Fruit fly (Drosophila melanogaster) whole organism, embryonic: Measurements from ENCODE around the gene lin-52.

ENCODE experiments used
- Blimp-1 ChIP-seq: fragments of 200-800 bp; sonication (Bioruptor generic); optimal IDR thresholded peaks from 3 replicates; lab custom pipeline; 2018; ENCODE audit warnings: missing biosample characterization, missing genetic modification characterization, mild to moderate bottlenecking, moderate library complexity, missing genetic modification reagents
- CG1024 ChIP-seq: fragments of 200-800 bp; sonication (Bioruptor generic); IDR thresholded peaks from 2 replicates; pipeline ENCODE4 v1.3.6; 2022; ENCODE audit warnings: missing biosample characterization, missing genetic modification characterization
- CG10321 ChIP-seq: fragments of 200-800 bp; sonication (Bioruptor generic); IDR thresholded peaks from 2 replicates; pipeline ENCODE4 v1.3.6; 2022; ENCODE audit warnings: missing biosample characterization, missing genetic modification characterization
- CG11085 ChIP-seq: fragments of 200-800 bp; sonication (Bioruptor generic); IDR thresholded peaks from 2 replicates; pipeline ENCODE4 v1.3.6; 2022; ENCODE audit warnings: missing biosample characterization, missing genetic modification characterization
- CG11456 ChIP-seq: fragments of 200-800 bp; sonication (Bioruptor generic); IDR thresholded peaks from 3 replicates; pipeline ENCODE4 v1.3.6; 2022; ENCODE audit warnings: missing biosample characterization, missing genetic modification characterization
- CG11723 ChIP-seq: fragments of 200-800 bp; sonication (Bioruptor generic); optimal IDR thresholded peaks from 2 replicates; lab custom pipeline; 2017; ENCODE audit warnings: missing biosample characterization, mild to moderate bottlenecking, missing genetic modification characterization
- CG14050 ChIP-seq: fragments of 200-800 bp; sonication (Bioruptor generic); IDR thresholded peaks from 3 replicates; pipeline ENCODE4 v1.3.6; 2022; ENCODE audit warnings: missing biosample characterization, missing genetic modification characterization
- CG14441 ChIP-seq: fragments of 200-800 bp; sonication (Bioruptor generic); IDR thresholded peaks from 2 replicates; pipeline ENCODE4 v1.3.6; 2022; ENCODE audit warnings: missing biosample characterization, missing genetic modification characterization
- CG15269 ChIP-seq: fragments of 200-800 bp; sonication (Bioruptor generic); optimal IDR thresholded peaks from 2 replicates; lab custom pipeline; 2018; ENCODE audit warnings: missing biosample characterization, mild to moderate bottlenecking, missing genetic modification characterization, moderate library complexity
- CG1603 ChIP-seq: fragments of 200-800 bp; sonication (Bioruptor generic); optimal IDR thresholded peaks from 2 replicates; lab custom pipeline; 2019; ENCODE audit warnings: missing biosample characterization, mild to moderate bottlenecking, missing genetic modification characterization, moderate library complexity
- CG18619 ChIP-seq: fragments of 200-800 bp; sonication (Bioruptor generic); optimal IDR thresholded peaks from 3 replicates; lab custom pipeline; 2017; ENCODE audit warnings: missing biosample characterization, mild to moderate bottlenecking, missing genetic modification characterization
- CG18764 ChIP-seq: fragments of 200-800 bp; sonication (Bioruptor generic); optimal IDR thresholded peaks from 3 replicates; lab custom pipeline; 2016; ENCODE audit warnings: missing biosample characterization, missing genetic modification characterization
- CG30403 ChIP-seq: fragments of 200-800 bp; sonication (Bioruptor generic); optimal IDR thresholded peaks from 3 replicates; lab custom pipeline; 2016; ENCODE audit warnings: missing biosample characterization, missing genetic modification characterization
- CG32532 ChIP-seq: fragments of 200-800 bp; sonication (Bioruptor generic); IDR thresholded peaks from 2 replicates; pipeline ENCODE4 v1.3.6; 2022; ENCODE audit warnings: missing biosample characterization, missing genetic modification characterization
- CG3838 ChIP-seq: fragments of 200-800 bp; sonication (Bioruptor generic); optimal IDR thresholded peaks from 3 replicates; lab custom pipeline; 2016; ENCODE audit warnings: missing biosample characterization, missing genetic modification characterization
- CG3995 ChIP-seq: fragments of 200-800 bp; sonication (Bioruptor generic); optimal IDR thresholded peaks from 3 replicates; lab custom pipeline; 2016; ENCODE audit warnings: missing biosample characterization, missing genetic modification characterization
- CG6254 ChIP-seq: fragments of 200-800 bp; sonication (Bioruptor generic); optimal IDR thresholded peaks from 3 replicates; lab custom pipeline; 2017; ENCODE audit warnings: mild to moderate bottlenecking, missing biosample characterization, missing genetic modification reagents, missing genetic modification characterization
- CG6791 ChIP-seq: fragments of 200-800 bp; sonication (Bioruptor generic); IDR thresholded peaks from 3 replicates; pipeline ENCODE4 v1.3.6; 2022; ENCODE audit warnings: missing biosample characterization, missing genetic modification characterization; ENCODE audit not compliant: partially characterized antibody
- CG8290 ChIP-seq, 3 experiments: fragments of 200-800 bp; sonication (Bioruptor generic); optimal IDR thresholded peaks; 2 replicates each; lab custom pipeline; 2016 to 2019; ENCODE audit warnings: missing biosample characterization in 3 of 3, missing genetic modification characterization in 3 of 3, mild to moderate bottlenecking in 2 of 3, moderate library complexity in 1 of 3
- CG9727 ChIP-seq: fragments of 200-800 bp; sonication (Bioruptor generic); optimal IDR thresholded peaks from 3 replicates; lab custom pipeline; 2017; ENCODE audit warnings: missing biosample characterization, mild to moderate bottlenecking, missing genetic modification characterization
- Doc2 ChIP-seq: fragments of 200-800 bp; sonication (Bioruptor generic); IDR thresholded peaks from 2 replicates; pipeline ENCODE4 v1.3.6; 2022; ENCODE audit warnings: missing biosample characterization, missing genetic modification characterization
- Dref ChIP-seq: fragments of 200-800 bp; sonication (Bioruptor generic); IDR thresholded peaks from 2 replicates; pipeline ENCODE4 v1.3.6; 2022; ENCODE audit warnings: missing biosample characterization, missing genetic modification characterization
- E2f2 ChIP-seq: fragments of 200-800 bp; sonication (Bioruptor generic); IDR thresholded peaks from 2 replicates; pipeline ENCODE4 v1.3.6; 2022; ENCODE audit warnings: missing biosample characterization, missing genetic modification characterization
- Eip74EF ChIP-seq, 2 experiments: fragments of 200-800 bp in 1 of 2; fragments of >200 bp in 1 of 2; sonication (Bioruptor generic) in 1 of 2; optimal IDR thresholded peaks; 2 replicates each; lab custom pipeline; 2017 to 2019; ENCODE audit warnings: missing biosample characterization in 2 of 2, missing genetic modification characterization in 2 of 2, mild to moderate bottlenecking in 1 of 2, moderate library complexity in 1 of 2
- Hmx ChIP-seq: fragments of 200-800 bp; sonication (Bioruptor generic); optimal IDR thresholded peaks from 2 replicates; lab custom pipeline; 2016; ENCODE audit warnings: missing biosample characterization, missing genetic modification characterization
- Kr ChIP-seq: fragments of 200-800 bp; sonication (Bioruptor generic); optimal IDR thresholded peaks from 2 replicates; lab custom pipeline; 2017; ENCODE audit warnings: missing biosample characterization, mild to moderate bottlenecking, missing genetic modification characterization
- Meics ChIP-seq: fragments of 200-800 bp; sonication (Bioruptor generic); optimal IDR thresholded peaks from 2 replicates; lab custom pipeline; 2017; ENCODE audit warnings: missing biosample characterization, mild to moderate bottlenecking, missing genetic modification characterization
- Mes4 ChIP-seq: fragments of 200-800 bp; sonication (Bioruptor generic); optimal IDR thresholded peaks from 2 replicates; lab custom pipeline; 2016; ENCODE audit warnings: missing biosample characterization, missing genetic modification characterization
- Neu2 ChIP-seq: fragments of 200-800 bp; sonication (Bioruptor generic); optimal IDR thresholded peaks from 3 replicates; lab custom pipeline; 2016; ENCODE audit warnings: missing biosample characterization, missing genetic modification characterization, borderline replicate concordance
- NfI ChIP-seq: fragments of 200-800 bp; sonication (Bioruptor generic); optimal IDR thresholded peaks from 3 replicates; lab custom pipeline; 2018; ENCODE audit warnings: missing biosample characterization, mild to moderate bottlenecking, missing genetic modification characterization, moderate library complexity
- bigmax ChIP-seq: fragments of 200-800 bp; sonication (Bioruptor generic); optimal IDR thresholded peaks from 2 replicates; lab custom pipeline; 2018; ENCODE audit warnings: missing biosample characterization, mild to moderate bottlenecking, missing genetic modification characterization
- cato ChIP-seq: fragments of 200-800 bp; sonication (Bioruptor generic); optimal IDR thresholded peaks from 2 replicates; lab custom pipeline; 2016; ENCODE audit warnings: missing biosample characterization, missing genetic modification characterization, borderline replicate concordance
- chm ChIP-seq: fragments of 200-800 bp; sonication (Bioruptor generic); IDR thresholded peaks from 2 replicates; pipeline ENCODE4 v1.3.6; 2022; ENCODE audit warnings: missing biosample characterization, missing genetic modification characterization
- crol ChIP-seq: fragments of 200-800 bp; sonication (Bioruptor generic); IDR thresholded peaks from 2 replicates; pipeline ENCODE4 v1.3.6; 2022; ENCODE audit warnings: missing biosample characterization, missing genetic modification characterization
- crp ChIP-seq, 2 experiments: fragments of 200-800 bp; sonication (Bioruptor generic); optimal IDR thresholded peaks; 2 replicates in 1 of 2; 3 replicates in 1 of 2; lab custom pipeline; 2017; ENCODE audit warnings: missing biosample characterization in 2 of 2, missing genetic modification characterization in 2 of 2, mild to moderate bottlenecking in 1 of 2, moderate library complexity in 1 of 2
- gce ChIP-seq: fragments of 200-800 bp; sonication (Bioruptor generic); IDR thresholded peaks from 3 replicates; pipeline ENCODE4 v1.3.6; 2022; ENCODE audit warnings: missing biosample characterization, missing genetic modification characterization
- inv ChIP-seq: fragments of 200-800 bp; sonication (Bioruptor generic); IDR thresholded peaks from 2 replicates; pipeline ENCODE4 v1.3.6; 2022; ENCODE audit warnings: missing biosample characterization, missing genetic modification characterization; ENCODE audit not compliant: partially characterized antibody
- kay ChIP-seq: fragments of 200-800 bp; sonication (Bioruptor generic); optimal IDR thresholded peaks from 2 replicates; lab custom pipeline; 2016; ENCODE audit warnings: missing biosample characterization, missing genetic modification characterization
- knrl ChIP-seq: fragments of 200-800 bp; sonication (Bioruptor generic); IDR thresholded peaks from 3 replicates; pipeline ENCODE4 v1.3.6; 2022; ENCODE audit warnings: missing biosample characterization, missing genetic modification characterization; ENCODE audit not compliant: partially characterized antibody
- pan ChIP-seq, 4 experiments: fragments of >200 bp in 3 of 4; fragments of 200-800 bp in 1 of 4; sonication (Bioruptor generic) in 1 of 4; optimal IDR thresholded peaks in 3 of 4; IDR thresholded peaks in 1 of 4; 2 replicates each; pipeline versions ENCODE4 v1.3.6 to Lab custom; 2017 to 2022; ENCODE audit warnings: missing biosample characterization in 2 of 4, missing genetic modification characterization in 2 of 4, mixed read lengths in 1 of 4
- peb ChIP-seq: fragments of 200-800 bp; sonication (Bioruptor generic); IDR thresholded peaks from 2 replicates; pipeline ENCODE4 v1.3.6; 2022; ENCODE audit warnings: missing biosample characterization, missing genetic modification characterization
- pfk ChIP-seq: fragments of 200-800 bp; sonication (Bioruptor generic); optimal IDR thresholded peaks from 2 replicates; lab custom pipeline; 2018; ENCODE audit warnings: missing biosample characterization, mild to moderate bottlenecking, missing genetic modification characterization, moderate library complexity
- pros ChIP-seq: fragments of 200-800 bp; sonication (Bioruptor generic); optimal IDR thresholded peaks from 3 replicates; lab custom pipeline; 2019; ENCODE audit warnings: missing biosample characterization, mild to moderate bottlenecking, missing genetic modification characterization, moderate library complexity
- sens-2 ChIP-seq: fragments of 200-800 bp; sonication (Bioruptor generic); IDR thresholded peaks from 2 replicates; pipeline ENCODE4 v1.3.6; 2022; ENCODE audit warnings: missing biosample characterization, missing genetic modification characterization
- sisA ChIP-seq: fragments of 200-800 bp; sonication (Bioruptor generic); IDR thresholded peaks from 2 replicates; pipeline ENCODE4 v1.3.6; 2022; ENCODE audit warnings: missing biosample characterization, missing genetic modification characterization
- slp2 ChIP-seq: fragments of 200-800 bp; sonication (Bioruptor generic); optimal IDR thresholded peaks from 2 replicates; lab custom pipeline; 2016; ENCODE audit warnings: missing biosample characterization, missing genetic modification characterization
- sug ChIP-seq: fragments of 200-800 bp; optimal IDR thresholded peaks from 2 replicates; lab custom pipeline; 2019; ENCODE audit warnings: missing biosample characterization, mild to moderate bottlenecking, missing genetic modification characterization, moderate library complexity
- vnd ChIP-seq: fragments of 200-800 bp; sonication (Bioruptor generic); IDR thresholded peaks from 3 replicates; pipeline ENCODE4 v1.3.6; 2022; ENCODE audit warnings: missing biosample characterization, missing genetic modification characterization; ENCODE audit not compliant: partially characterized antibody

The lin-52 gene

DNA sequence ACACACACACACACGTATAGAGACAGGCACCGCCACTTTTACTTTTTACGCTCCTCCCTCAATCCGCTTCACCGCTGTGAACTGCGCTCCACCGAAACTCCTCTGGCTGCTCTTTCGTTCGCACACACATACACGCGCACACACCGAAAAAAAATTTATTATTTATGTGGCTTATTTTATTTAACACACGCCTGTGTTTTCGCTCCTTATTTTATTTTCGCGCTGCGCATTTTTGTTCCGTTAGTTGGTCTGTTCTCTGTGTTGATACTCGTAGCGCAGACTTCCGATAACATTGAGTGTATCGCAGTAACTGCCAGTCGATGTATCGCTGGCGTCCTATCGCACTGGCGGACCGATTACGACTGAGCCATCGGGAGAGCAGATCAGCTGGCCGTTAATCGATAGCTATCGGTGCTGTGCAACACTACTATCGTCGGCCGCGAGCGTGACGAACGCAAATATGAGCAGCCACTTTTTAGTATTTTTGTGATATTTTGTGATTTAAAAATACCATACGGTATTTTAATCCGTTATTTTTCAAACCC lies 17.0 kb downstream of the lin-52 start, which contains the start of gene Snx27 (continued):
- TF ChIP-seq pros (GFP tag; lab: Kevin White, UChicago) (no peak), crp (GFP tag; optimal IDR thresholded peaks at IDR 0.05; lab: Kevin White, UChicago) (peak; percentile 93 to 98), E2f2 (GFP tag; lab: Robert Waterston, UW) (peak; percentile 76), CG18764 (GFP tag; lab: Kevin White, UChicago) (no peak), CG8290 (GFP tag; optimal IDR thresholded peaks at IDR 0.05; lab: Kevin White, UChicago) (peak; percentile 38), CG8290 (tag; optimal IDR thresholded peaks at IDR 0.05; lab: Kevin White, UChicago) (peak in 1 of 2 experiments; percentile 87), sug (tag; lab: Kevin White, UChicago) (peak; percentile 37), Doc2 (GFP tag; lab: Robert Waterston, UW) (no peak), Eip74EF (GFP tag; optimal IDR thresholded peaks at IDR 0.05; lab: Kevin White, UChicago) (peak in 1 of 2 experiments; percentile 23), pan (optimal IDR thresholded peaks at IDR 0.05; lab: Kevin White, UChicago) (no peak), pan (GFP tag; optimal IDR thresholded peaks at IDR 0.05 in 1 of 2, IDR thresholded peaks at IDR 0.05 in 1 of 2) (peak in 1 of 2 experiments; percentile 5), CG15269 (tag; lab: Kevin White, UChicago) (no peak), gce (GFP tag; lab: Robert Waterston, UW) (no peak; the same call in 2 of the 3 replicates), slp2 (GFP tag; lab: Kevin White, UChicago) (no peak), CG11085 (GFP tag; lab: Robert Waterston, UW) (peak; percentile 54; the same call in 1 of the 2 replicates), CG32532 (GFP tag; lab: Robert Waterston, UW) (peak; percentile 65), CG9727 (GFP tag; lab: Kevin White, UChicago) (no peak), NfI (peak; percentile 54), sisA (0 out of 2 replicates have a peak, but pooled peaks have one; percentile 21), Neu2 (GFP tag; lab: Kevin White, UChicago) (no peak), chm (GFP tag; lab: Robert Waterston, UW) (peak; percentile 67), inv (GFP tag; lab: Robert Waterston, UW) (peak; percentile 99), CG14050 (GFP tag; lab: Robert Waterston, UW) (no peak), CG3995 (GFP tag; lab: Kevin White, UChicago) (peak; percentile 38), Meics (GFP tag; lab: Kevin White, UChicago) (no peak), CG6254 (GFP tag; lab: Kevin White, UChicago) (no peak), Kr (GFP tag; lab: Kevin White, UChicago) (no peak), CG10321 (GFP tag; lab: Robert Waterston, UW) (no peak), peb (GFP tag; lab: Robert Waterston, UW) (no peak), vnd (peak; percentile 99), CG14441 (GFP tag; lab: Robert Waterston, UW) (0 out of 2 replicates have a peak, but pooled peaks have one; percentile 27), Hmx (GFP tag; lab: Kevin White, UChicago) (no peak), knrl (GFP tag; lab: Robert Waterston, UW) (peak; percentile 99), cato (no peak), bigmax (GFP tag; lab: Kevin White, UChicago) (no peak), Blimp-1 (peak; percentile 93), CG1603 (peak; percentile 94), crol (no peak), CG18619 (no peak), CG30403 (GFP tag; lab: Kevin White, UChicago) (peak; percentile 53), sens-2 (GFP tag; lab: Robert Waterston, UW) (no peak), CG11723 (peak; percentile 3), Dref (peak; percentile 99), CG6791 (GFP tag; lab: Robert Waterston, UW) (peak; percentile 100), Mes4 (GFP tag; lab: Kevin White, UChicago) (peak; percentile 54), pfk (GFP tag; lab: Kevin White, UChicago) (peak; percentile 18), CG1024 (GFP tag; lab: Robert Waterston, UW) (no peak), kay (no peak), CG11456 (GFP tag; lab: Robert Waterston, UW) (peak; percentile 66; the same call in 2 of the 3 replicates), CG3838 (GFP tag; lab: Kevin White, UChicago) (no peak)
